Fruit fly (Drosophila melanogaster) whole organism: ENCODE results near the gene Hacd1.
A peak's percentile ranks its signal among the peaks of the same experiment; 100 is the strongest.

ENCODE experiments used
- CG8478 ChIP-seq: fragments of >200 bp; optimal IDR thresholded peaks from 2 replicates; lab custom pipeline; 2018; ENCODE audit warnings: inconsistent platforms
- Dll ChIP-seq: fragments of >200 bp; optimal IDR thresholded peaks from 2 replicates; lab custom pipeline; 2017
- EcR ChIP-seq, 2 experiments: fragments of >200 bp; optimal IDR thresholded peaks; 2 replicates each; lab custom pipeline; 2017; ENCODE audit warnings: missing biosample characterization in 2 of 2, missing genetic modification characterization in 2 of 2, missing genetic modification reagents in 2 of 2
- pan ChIP-seq: fragments of >200 bp; optimal IDR thresholded peaks from 2 replicates; lab custom pipeline; 2017
- psq ChIP-seq: fragments of >200 bp; optimal IDR thresholded peaks from 2 replicates; lab custom pipeline; 2017
- usp ChIP-seq: fragments of >200 bp; optimal IDR thresholded peaks from 2 replicates; lab custom pipeline; 2017; ENCODE audit warnings: missing biosample characterization, missing genetic modification characterization, mixed read lengths

The Hacd1 gene

DNA sequence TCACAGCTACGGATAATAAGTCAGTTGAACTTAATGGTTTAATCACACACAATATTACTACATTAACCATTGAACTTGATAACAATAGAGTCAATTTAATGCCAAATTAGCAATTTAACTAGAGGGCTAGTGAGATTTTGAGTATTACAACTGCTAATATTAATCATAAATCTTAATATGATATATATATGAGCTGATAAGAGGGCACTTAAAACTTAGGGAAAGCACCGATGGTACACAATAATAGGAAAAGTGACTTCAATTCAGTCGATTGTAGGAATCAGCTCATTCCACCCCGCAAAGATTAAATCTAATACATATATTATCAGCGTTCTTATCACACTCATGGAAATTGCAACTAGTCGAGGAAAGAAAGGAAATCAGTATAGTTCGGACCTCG lies 20.9 kb downstream of the Hacd1 start, which contains the start of gene CG16965:
Gene CG16965, plus strand, starts transcription at position 382 of the 400 bp plus-strand sequence.
- TF ChIP-seq pan (lab: Kevin White, UChicago): no peak
- TF ChIP-seq CG8478 (lab: Kevin White, UChicago): no peak
- no peak for TF ChIP-seq EcR (GFP tag; optimal IDR thresholded peaks at IDR 0.05; lab: Kevin White, UChicago)
- TF ChIP-seq Dll: no peak
- no peak for TF ChIP-seq psq (lab: Kevin White, UChicago)
- no peak for TF ChIP-seq usp

DNA sequence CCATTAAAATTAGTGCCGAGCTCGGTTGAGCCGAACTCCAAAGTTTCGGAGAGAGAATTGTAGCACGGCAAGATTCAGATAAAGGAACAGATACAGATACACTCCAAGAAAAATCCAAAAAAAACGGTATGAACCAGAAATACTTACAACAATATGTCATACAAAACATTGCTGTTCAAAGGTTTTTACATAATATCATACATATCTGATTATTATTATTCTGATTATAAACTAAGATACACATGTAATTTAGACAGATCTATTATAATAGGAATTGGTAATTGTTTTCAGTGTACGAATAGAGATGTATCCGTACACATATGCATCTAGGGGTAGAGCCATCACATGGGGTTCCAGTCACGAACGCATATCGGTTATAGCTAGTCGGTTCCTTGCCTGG lies 22.0 kb downstream of the Hacd1 start:
- TF ChIP-seq pan (lab: Kevin White, UChicago) (no peak), usp (no peak), EcR (GFP tag; optimal IDR thresholded peaks at IDR 0.05; lab: Kevin White, UChicago) (no peak), CG8478 (lab: Kevin White, UChicago) (no peak), psq (lab: Kevin White, UChicago) (no peak)

DNA sequence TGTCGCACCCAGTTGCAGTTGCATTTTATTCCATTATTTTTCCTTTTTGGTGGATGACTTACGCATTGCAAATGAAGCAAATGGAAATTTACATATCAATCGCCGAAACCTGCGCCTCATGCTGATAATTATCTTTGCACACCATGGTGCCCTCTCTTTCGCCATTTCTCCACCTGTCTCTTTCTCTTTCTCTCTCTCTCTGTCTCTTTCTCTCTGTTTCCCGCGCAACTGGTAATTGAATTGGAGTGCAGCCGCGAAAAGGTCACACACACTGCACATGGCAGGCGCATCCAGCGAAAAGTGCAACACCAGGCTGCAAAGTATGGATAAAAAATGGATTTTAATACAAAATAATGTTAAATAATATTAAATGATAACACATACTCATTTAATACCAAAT lies 24.3 kb downstream of the Hacd1 start:
- TF ChIP-seq EcR (GFP tag; optimal IDR thresholded peaks at IDR 0.05; lab: Kevin White, UChicago): no peak
- TF ChIP-seq CG8478 (lab: Kevin White, UChicago): no peak
- TF ChIP-seq Dll: no peak
- no peak for TF ChIP-seq pan (lab: Kevin White, UChicago)

DNA sequence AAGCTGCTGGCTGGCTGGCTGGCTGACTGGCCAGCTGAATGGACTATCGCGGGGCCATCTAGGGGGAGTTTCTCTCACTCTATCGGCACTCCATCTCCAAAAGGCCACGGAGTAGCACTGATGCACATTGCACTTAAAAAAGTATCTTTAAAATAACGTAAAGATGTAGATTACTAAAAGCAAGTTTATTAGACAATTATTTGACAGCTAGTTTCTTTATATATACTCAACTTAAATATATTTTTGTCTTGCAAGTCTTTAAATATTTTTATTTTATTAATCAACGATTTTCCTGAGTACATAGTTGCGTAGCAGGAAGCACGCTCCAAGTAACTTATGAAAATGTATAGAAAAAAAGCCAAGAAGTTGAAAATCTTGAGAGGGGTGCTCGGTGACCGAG lies 25.1 kb downstream of the Hacd1 start:
- TF ChIP-seq EcR (GFP tag; optimal IDR thresholded peaks at IDR 0.05; lab: Kevin White, UChicago) (no peak), usp (no peak), psq (lab: Kevin White, UChicago) (no peak), Dll (no peak), CG8478 (lab: Kevin White, UChicago) (no peak), pan (lab: Kevin White, UChicago) (no peak)

DNA sequence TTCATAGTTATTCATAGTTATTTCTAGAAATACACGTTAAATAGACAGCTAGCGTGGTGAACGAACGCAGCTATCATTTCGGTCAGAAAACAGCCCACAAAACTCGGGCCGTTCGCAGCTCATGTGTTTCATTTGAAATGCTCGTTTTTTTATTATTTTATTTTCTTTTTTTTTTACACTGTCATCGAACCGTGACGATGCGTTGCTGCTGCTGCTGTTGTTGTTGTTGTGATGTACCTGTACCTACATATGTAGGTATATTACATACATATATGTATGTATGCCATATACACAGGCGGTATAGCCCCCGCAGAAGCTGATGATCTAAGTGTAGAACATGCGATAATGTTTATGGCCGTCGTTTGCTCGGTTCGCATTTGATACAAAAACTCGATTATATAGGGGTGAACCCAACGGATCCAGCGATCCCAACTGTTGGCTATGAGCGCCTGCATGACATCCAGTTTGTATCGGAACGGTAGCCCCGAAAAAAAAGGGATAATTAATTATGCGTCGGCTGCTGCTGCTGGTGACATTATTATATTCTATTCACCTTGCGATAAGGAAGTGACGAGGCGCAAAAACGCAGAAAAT lies 28.8 kb downstream of the Hacd1 start:
- no peak for TF ChIP-seq pan (lab: Kevin White, UChicago)
- TF ChIP-seq psq (lab: Kevin White, UChicago): no peak
- TF ChIP-seq CG8478 (lab: Kevin White, UChicago): no peak
- no peak for TF ChIP-seq Dll
- no peak for TF ChIP-seq EcR (GFP tag; optimal IDR thresholded peaks at IDR 0.05; lab: Kevin White, UChicago)
- TF ChIP-seq usp: no peak

DNA sequence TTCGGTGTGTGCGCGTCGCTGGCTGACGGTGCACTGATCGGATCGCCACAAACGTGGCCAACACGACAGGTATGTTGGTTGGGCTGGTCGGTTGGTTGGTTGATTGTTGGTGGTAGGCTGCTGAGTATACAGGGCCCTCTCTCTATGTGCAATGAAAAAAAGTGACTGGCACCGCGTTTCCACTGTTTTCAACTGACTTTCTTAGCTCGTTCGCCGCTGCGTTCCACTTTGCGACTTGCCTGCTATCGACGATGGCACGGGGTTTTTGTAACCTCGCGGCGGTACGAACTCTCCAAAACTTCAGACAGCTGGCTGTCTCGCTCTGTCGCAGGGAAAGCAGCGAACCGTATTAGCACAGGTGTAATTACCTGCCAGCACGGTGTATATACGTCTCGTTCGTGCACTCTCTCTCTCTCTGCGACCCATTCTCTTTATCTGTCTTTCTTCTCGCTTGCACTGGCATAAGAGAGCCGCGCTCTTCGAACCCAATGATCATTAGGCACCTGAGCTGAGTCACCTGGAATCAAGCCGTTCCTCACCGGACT lies 31.1 kb downstream of the Hacd1 start:
- TF ChIP-seq EcR (GFP tag; optimal IDR thresholded peaks at IDR 0.05; lab: Kevin White, UChicago): no peak
- no peak for TF ChIP-seq psq (lab: Kevin White, UChicago)
- TF ChIP-seq CG8478 (lab: Kevin White, UChicago): peak; percentile 84
- no peak for TF ChIP-seq usp
- TF ChIP-seq pan (lab: Kevin White, UChicago): no peak
- TF ChIP-seq Dll: peak; percentile 75

DNA sequence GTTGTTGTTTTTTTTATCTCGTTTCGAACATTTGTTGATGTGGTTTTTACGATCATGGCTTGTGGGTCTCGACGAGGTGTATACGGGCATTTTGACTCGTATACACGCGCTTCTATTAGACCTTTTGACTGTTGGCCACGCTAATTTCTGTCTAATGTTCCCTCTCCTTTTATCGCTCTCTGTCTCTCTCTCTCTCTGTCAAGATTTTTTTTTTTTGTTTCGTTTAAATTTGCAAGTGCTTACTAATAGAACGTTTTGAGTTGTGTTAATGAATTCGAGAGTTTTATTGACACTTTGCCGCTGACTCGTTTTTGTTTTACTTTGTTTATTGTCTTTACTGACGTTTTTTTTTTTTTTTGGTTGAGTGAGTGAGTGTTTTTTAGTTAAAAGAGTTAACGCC lies 31.7 kb downstream of the Hacd1 start:
- TF ChIP-seq CG8478 (lab: Kevin White, UChicago): no peak
- TF ChIP-seq psq (lab: Kevin White, UChicago): no peak
- no peak for TF ChIP-seq EcR (GFP tag; optimal IDR thresholded peaks at IDR 0.05; lab: Kevin White, UChicago)
- no peak for TF ChIP-seq Dll
- TF ChIP-seq usp: no peak
- TF ChIP-seq pan (lab: Kevin White, UChicago): no peak

DNA sequence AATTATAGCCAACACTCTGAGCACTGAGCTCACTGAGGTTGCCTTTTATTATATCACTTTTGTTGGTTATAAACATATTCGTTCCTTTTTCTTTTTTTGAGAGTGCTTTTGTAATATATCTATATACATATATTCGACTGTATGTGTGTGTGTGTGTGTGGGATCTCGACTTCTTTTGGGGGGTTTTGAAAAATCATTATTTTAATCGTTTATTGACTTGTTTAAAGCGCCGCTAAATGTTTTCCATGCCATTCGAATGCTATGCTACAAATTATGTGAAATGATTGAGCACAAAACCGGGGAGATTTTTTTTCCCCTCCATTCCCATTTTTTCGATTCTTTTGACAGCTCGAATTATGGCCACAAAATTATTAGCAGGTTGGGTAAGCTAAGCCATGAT lies 32.6 kb downstream of the Hacd1 start:
- no peak for TF ChIP-seq Dll
- TF ChIP-seq psq (lab: Kevin White, UChicago): no peak
- no peak for TF ChIP-seq EcR (GFP tag; optimal IDR thresholded peaks at IDR 0.05; lab: Kevin White, UChicago)
- no peak for TF ChIP-seq pan (lab: Kevin White, UChicago)
- TF ChIP-seq CG8478 (lab: Kevin White, UChicago): no peak
- no peak for TF ChIP-seq usp

DNA sequence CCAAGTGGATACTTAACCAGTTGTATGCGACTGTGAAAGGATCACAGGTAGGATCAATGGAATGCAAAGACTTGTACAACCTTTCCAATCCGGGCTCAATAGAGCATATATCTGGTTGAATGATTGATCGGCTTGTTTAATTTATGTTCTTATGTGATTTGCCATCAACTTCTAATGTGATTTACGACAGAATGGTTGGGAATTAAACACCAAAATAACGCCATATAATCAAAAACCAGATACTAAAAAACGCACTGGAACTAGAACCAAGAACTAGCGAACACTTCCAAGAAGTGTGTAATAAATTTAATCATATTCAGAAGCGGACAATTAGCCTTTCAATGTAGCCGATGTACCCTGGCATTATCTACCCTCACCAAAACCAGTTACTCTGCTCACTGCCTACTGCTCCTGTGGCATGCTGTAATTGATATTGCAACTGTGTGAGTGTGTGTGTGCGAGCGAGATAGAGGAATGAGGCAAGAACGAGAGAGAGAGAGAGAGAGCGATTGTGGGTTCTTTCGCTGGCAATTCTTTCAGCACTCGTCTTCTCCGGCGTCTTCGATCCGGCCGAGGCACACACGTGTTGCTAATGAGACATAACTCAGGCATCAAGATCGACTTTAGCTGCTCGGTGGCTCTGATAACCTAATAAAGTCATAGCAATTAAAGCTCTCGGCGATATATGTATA lies 33.3 kb downstream of the Hacd1 start:
- TF ChIP-seq Dll: no peak
- peak; percentile 26 for TF ChIP-seq CG8478 (lab: Kevin White, UChicago)

DNA sequence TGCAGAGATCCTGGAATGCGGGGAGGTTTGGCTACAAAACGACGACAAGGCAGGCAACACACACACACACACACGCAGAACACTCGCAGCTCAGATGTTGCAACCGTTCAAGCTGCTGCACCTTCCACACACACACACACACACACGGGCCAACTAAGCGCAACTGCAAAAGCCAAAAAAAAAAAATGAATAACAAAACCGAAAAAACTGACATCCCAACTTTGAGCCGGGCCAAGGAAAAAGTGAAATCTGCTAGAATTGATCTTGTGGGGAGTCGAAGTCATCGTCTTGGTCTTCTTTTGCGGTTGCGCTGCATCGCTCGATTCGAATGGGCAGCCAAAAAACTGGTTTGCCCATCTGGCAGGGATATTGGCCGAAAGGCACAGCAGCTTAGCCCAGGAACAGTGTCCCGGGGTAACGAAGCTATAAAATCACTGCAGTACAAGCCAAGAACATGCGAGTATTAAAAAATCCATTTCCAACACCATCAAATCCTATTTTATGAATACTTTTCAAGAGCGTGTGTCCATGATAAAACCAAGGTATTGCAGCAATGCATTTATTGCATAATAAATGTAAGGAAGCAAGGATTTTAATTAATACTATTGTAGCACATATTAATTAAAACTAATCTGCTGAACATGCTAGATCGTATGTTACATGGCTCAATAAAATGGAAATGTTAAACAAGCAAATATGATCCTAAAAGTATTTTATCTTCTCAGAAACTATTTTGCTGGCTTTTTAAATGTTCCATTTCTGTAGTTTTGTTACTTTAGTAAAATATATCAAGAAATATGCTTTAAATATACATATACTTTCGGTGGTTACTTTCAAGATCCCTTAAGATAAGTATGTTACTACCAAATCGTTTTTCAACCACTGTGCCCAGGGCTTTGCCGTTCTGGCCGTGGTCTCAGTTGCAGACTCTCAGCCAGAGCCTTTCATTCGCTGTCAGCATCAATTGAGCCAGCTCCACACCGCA lies 36.2 kb downstream of the Hacd1 start:
- TF ChIP-seq Dll (no peak), pan (lab: Kevin White, UChicago) (no peak), CG8478 (lab: Kevin White, UChicago) (no peak), usp (no peak), psq (lab: Kevin White, UChicago) (no peak), EcR (GFP tag; optimal IDR thresholded peaks at IDR 0.05; lab: Kevin White, UChicago) (no peak)

DNA sequence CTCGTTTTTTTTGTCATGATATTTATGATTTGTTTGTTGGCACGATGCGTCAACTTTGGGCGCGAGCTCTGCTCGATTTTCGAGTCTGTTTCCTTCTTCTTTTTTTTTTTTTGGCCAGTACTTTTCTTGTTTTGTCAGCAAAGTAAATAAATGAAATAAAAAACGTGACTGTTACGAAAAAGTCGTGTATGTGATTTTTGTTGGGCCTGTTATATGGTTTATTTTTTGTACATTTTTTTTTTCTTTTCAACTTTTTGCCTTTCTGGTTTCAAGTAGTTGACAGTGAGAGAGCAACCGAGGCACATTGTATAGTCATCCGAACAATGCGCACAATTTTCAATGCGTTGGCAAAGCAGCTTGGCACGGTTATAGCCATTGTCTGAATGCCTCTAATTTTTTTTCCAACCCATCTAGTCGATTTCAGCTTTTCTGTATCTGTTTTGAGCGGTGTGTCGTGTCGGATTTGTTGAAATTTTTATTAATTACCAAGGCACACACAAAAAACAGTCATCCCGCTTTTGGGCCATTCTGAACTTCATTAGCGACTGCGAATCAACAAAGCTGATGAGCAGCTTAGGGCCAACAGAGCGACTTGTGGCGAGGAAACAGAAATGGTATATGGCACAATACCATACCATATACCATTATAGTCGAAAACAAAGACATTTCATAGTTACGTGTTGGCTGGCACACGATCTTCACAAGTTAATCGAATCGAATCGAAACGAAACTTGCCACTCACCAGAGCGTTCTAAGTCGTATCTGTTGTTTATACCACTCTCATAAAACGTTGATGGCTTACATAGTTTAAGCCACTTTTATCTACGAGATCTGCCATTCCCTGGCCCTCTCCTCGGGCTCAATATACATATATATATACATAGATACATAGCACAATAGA lies 38.4 kb downstream of the Hacd1 start:
- no peak for TF ChIP-seq CG8478 (lab: Kevin White, UChicago)
- TF ChIP-seq pan (lab: Kevin White, UChicago): no peak
- TF ChIP-seq usp: no peak
- TF ChIP-seq psq (lab: Kevin White, UChicago): no peak
- TF ChIP-seq EcR (GFP tag; optimal IDR thresholded peaks at IDR 0.05; lab: Kevin White, UChicago): no peak
- TF ChIP-seq Dll: no peak
